Worm (Caenorhabditis elegans) whole organism, L2 larva: Measurements from ENCODE around the gene Y76B12C.6.

Experiments
- aly-2 ChIP-seq: fragments of 150-350 bp; optimal IDR thresholded peaks from 2 replicates; lab custom pipeline; 2014; ENCODE audit warnings: missing biosample characterization, missing genetic modification characterization
- blmp-1 ChIP-seq: sonication (generic microtip); optimal IDR thresholded peaks from 2 replicates; lab custom pipeline; 2017; ENCODE audit warnings: missing genetic modification characterization, mild to moderate bottlenecking, missing compliant biosample characterization, antibody characterized with exemption, moderate library complexity; ENCODE audit not compliant: insufficient read depth
- elt-1 ChIP-seq: fragments of 150-350 bp; optimal IDR thresholded peaks from 2 replicates; lab custom pipeline; 2014; ENCODE audit warnings: missing biosample characterization, missing genetic modification characterization
- fos-1 ChIP-seq: fragments of 150-350 bp; optimal IDR thresholded peaks from 2 replicates; lab custom pipeline; 2014; ENCODE audit warnings: missing biosample characterization, missing genetic modification characterization
- gmeb-1 ChIP-seq: fragments of 150-350 bp; optimal IDR thresholded peaks from 2 replicates; lab custom pipeline; 2014; ENCODE audit warnings: missing biosample characterization, missing genetic modification characterization
- mbf-1 ChIP-seq: sonication (generic microtip); optimal IDR thresholded peaks from 2 replicates; lab custom pipeline; 2017; ENCODE audit warnings: missing biosample characterization, missing genetic modification characterization
- nhr-77 ChIP-seq: fragments of 150-350 bp; optimal IDR thresholded peaks from 2 replicates; lab custom pipeline; 2014; ENCODE audit warnings: missing biosample characterization, missing genetic modification characterization
- skn-1 ChIP-seq: sonication (generic microtip); optimal IDR thresholded peaks from 2 replicates; lab custom pipeline; 2017; ENCODE audit warnings: missing biosample characterization, missing genetic modification characterization
- unc-39 ChIP-seq: fragments of 150-350 bp; optimal IDR thresholded peaks from 2 replicates; lab custom pipeline; 2014; ENCODE audit warnings: missing biosample characterization, missing genetic modification characterization
- ztf-4 ChIP-seq: fragments of 150-350 bp; optimal IDR thresholded peaks from 2 replicates; lab custom pipeline; 2014; ENCODE audit warnings: missing biosample characterization, missing genetic modification characterization

ce11 chrIV:1990843-1991339, 9.7 kb downstream of the Y76B12C.6 start:
- TF ChIP-seq skn-1 (tag; lab: Kevin White, UChicago): no peak
- no peak for TF ChIP-seq gmeb-1 (tag; lab: Kevin White, UChicago)
- no peak for TF ChIP-seq mbf-1 (tag; lab: Kevin White, UChicago)
- TF ChIP-seq aly-2 (tag; lab: Kevin White, UChicago): no peak
- TF ChIP-seq unc-39 (tag; lab: Kevin White, UChicago): no peak
- no peak for TF ChIP-seq ztf-4 (tag; lab: Kevin White, UChicago)
- TF ChIP-seq blmp-1 (tag; lab: Kevin White, UChicago): no peak
- TF ChIP-seq elt-1 (tag; lab: Kevin White, UChicago): no peak
- TF ChIP-seq fos-1 (tag; lab: Kevin White, UChicago): no peak
- TF ChIP-seq nhr-77: no peak
